Fruit fly (Drosophila melanogaster) whole organism, embryonic: ENCODE data around the gene Eig71Ed.

Experiments used
- Adf1 ChIP-seq: fragments of 200-800 bp; sonication (Bioruptor generic); IDR thresholded peaks from 2 replicates; pipeline ENCODE4 v1.3.6; 2022; ENCODE audit warnings: missing biosample characterization, missing genetic modification characterization
- CG10979 ChIP-seq: fragments of 200-800 bp; sonication (Bioruptor generic); optimal IDR thresholded peaks from 2 replicates; lab custom pipeline; 2018; ENCODE audit warnings: missing biosample characterization, mild to moderate bottlenecking, missing genetic modification characterization, moderate library complexity
- CG11085 ChIP-seq: fragments of 200-800 bp; sonication (Bioruptor generic); IDR thresholded peaks from 2 replicates; pipeline ENCODE4 v1.3.6; 2022; ENCODE audit warnings: missing biosample characterization, missing genetic modification characterization
- CG11560 ChIP-seq: fragments of 200-800 bp; sonication (Bioruptor generic); IDR thresholded peaks from 3 replicates; pipeline ENCODE4 v1.3.6; 2022; ENCODE audit warnings: missing biosample characterization, missing genetic modification characterization
- CG12299 ChIP-seq: fragments of 200-800 bp; sonication (Bioruptor generic); optimal IDR thresholded peaks from 2 replicates; lab custom pipeline; 2018; ENCODE audit warnings: missing biosample characterization, mild to moderate bottlenecking, missing genetic modification characterization
- CG13123 ChIP-seq: fragments of 200-800 bp; sonication (Bioruptor generic); optimal IDR thresholded peaks from 2 replicates; lab custom pipeline; 2016; ENCODE audit warnings: missing biosample characterization, missing genetic modification characterization
- CG2199 ChIP-seq: fragments of 200-800 bp; sonication (Bioruptor generic); IDR thresholded peaks from 3 replicates; pipeline ENCODE4 v1.3.6; 2022; ENCODE audit warnings: missing biosample characterization, missing genetic modification characterization
- CG4404 ChIP-seq: fragments of 200-800 bp; sonication (Bioruptor generic); IDR thresholded peaks from 2 replicates; pipeline ENCODE4 v1.3.6; 2022; ENCODE audit warnings: missing biosample characterization, missing genetic modification characterization
- CG4707 ChIP-seq: fragments of 200-800 bp; sonication (Bioruptor generic); optimal IDR thresholded peaks from 2 replicates; lab custom pipeline; 2018; ENCODE audit warnings: missing biosample characterization, mild to moderate bottlenecking, missing genetic modification characterization, moderate library complexity
- CG6254 ChIP-seq: fragments of 200-800 bp; sonication (Bioruptor generic); optimal IDR thresholded peaks from 3 replicates; lab custom pipeline; 2017; ENCODE audit warnings: mild to moderate bottlenecking, missing biosample characterization, missing genetic modification reagents, missing genetic modification characterization
- CG6791 ChIP-seq: fragments of 200-800 bp; sonication (Bioruptor generic); IDR thresholded peaks from 3 replicates; pipeline ENCODE4 v1.3.6; 2022; ENCODE audit warnings: missing biosample characterization, missing genetic modification characterization; ENCODE audit not compliant: partially characterized antibody
- CG8359 ChIP-seq: fragments of 200-800 bp; sonication (Bioruptor generic); optimal IDR thresholded peaks from 2 replicates; lab custom pipeline; 2017; ENCODE audit warnings: missing biosample characterization, mild to moderate bottlenecking, missing genetic modification characterization, borderline replicate concordance
- Camta ChIP-seq: fragments of 200-800 bp; sonication (Bioruptor generic); optimal IDR thresholded peaks from 2 replicates; lab custom pipeline; 2016; ENCODE audit warnings: missing biosample characterization, missing genetic modification characterization
- Dip3 ChIP-seq: fragments of 200-800 bp; sonication (Bioruptor generic); optimal IDR thresholded peaks from 3 replicates; lab custom pipeline; 2016; ENCODE audit warnings: missing biosample characterization, missing genetic modification characterization
- Doc2 ChIP-seq: fragments of 200-800 bp; sonication (Bioruptor generic); IDR thresholded peaks from 2 replicates; pipeline ENCODE4 v1.3.6; 2022; ENCODE audit warnings: missing biosample characterization, missing genetic modification characterization
- Fer2 ChIP-seq: fragments of 200-800 bp; sonication (Bioruptor generic); optimal IDR thresholded peaks from 2 replicates; lab custom pipeline; 2018; ENCODE audit warnings: missing biosample characterization, mild to moderate bottlenecking, missing genetic modification characterization, moderate library complexity
- GATAe ChIP-seq: fragments of 200-800 bp; sonication (Bioruptor generic); conservative IDR thresholded peaks from 2 replicates; pipeline ENCODE4 v1.3.6; 2022; ENCODE audit warnings: missing biosample characterization, missing genetic modification characterization
- H15 ChIP-seq: fragments of 200-800 bp; sonication (Bioruptor generic); IDR thresholded peaks from 3 replicates; pipeline ENCODE4 v1.3.6; 2022; ENCODE audit warnings: missing biosample characterization, missing genetic modification characterization
- Hey ChIP-seq: fragments of 200-800 bp; sonication (Bioruptor generic); optimal IDR thresholded peaks from 3 replicates; lab custom pipeline; 2018; ENCODE audit warnings: missing biosample characterization, mild to moderate bottlenecking, missing genetic modification characterization
- Rx ChIP-seq: fragments of 200-800 bp; sonication (Bioruptor generic); IDR thresholded peaks from 2 replicates; pipeline ENCODE4 v1.3.6; 2022; ENCODE audit warnings: missing biosample characterization, missing genetic modification characterization
- Sox102F ChIP-seq: fragments of 200-800 bp; sonication (Bioruptor generic); optimal IDR thresholded peaks from 2 replicates; lab custom pipeline; 2018; ENCODE audit warnings: missing biosample characterization, mild to moderate bottlenecking, missing genetic modification characterization, moderate library complexity
- Vsx1 ChIP-seq: fragments of 200-800 bp; sonication (Bioruptor generic); optimal IDR thresholded peaks from 2 replicates; lab custom pipeline; 2017; ENCODE audit warnings: missing biosample characterization, mild to moderate bottlenecking, missing genetic modification characterization, missing genetic modification reagents
- abd-A ChIP-seq: fragments of 200-800 bp; sonication (Bioruptor generic); optimal IDR thresholded peaks from 3 replicates; lab custom pipeline; 2019; ENCODE audit warnings: missing biosample characterization, mild to moderate bottlenecking, missing genetic modification characterization, moderate library complexity
- ac ChIP-seq: fragments of 200-800 bp; sonication (Bioruptor generic); optimal IDR thresholded peaks from 3 replicates; lab custom pipeline; 2017; ENCODE audit warnings: missing biosample characterization, mild to moderate bottlenecking, missing genetic modification characterization
- ara ChIP-seq: fragments of 200-800 bp; sonication (Bioruptor generic); IDR thresholded peaks from 2 replicates; pipeline ENCODE4 v1.3.6; 2022; ENCODE audit warnings: missing biosample characterization, missing genetic modification characterization
- gsb-n ChIP-seq: fragments of 200-800 bp; sonication (Bioruptor generic); optimal IDR thresholded peaks from 3 replicates; lab custom pipeline; 2018; ENCODE audit warnings: missing biosample characterization, mild to moderate bottlenecking, missing genetic modification characterization
- klu ChIP-seq: fragments of 200-800 bp; sonication (Bioruptor generic); IDR thresholded peaks from 2 replicates; pipeline ENCODE4 v1.3.6; 2022; ENCODE audit warnings: missing biosample characterization, missing genetic modification characterization
- mld ChIP-seq: fragments of 200-800 bp; sonication (Bioruptor generic); IDR thresholded peaks from 3 replicates; pipeline ENCODE4 v1.3.6; 2022; ENCODE audit warnings: missing biosample characterization, missing genetic modification characterization; ENCODE audit not compliant: partially characterized antibody
- nerfin-1 ChIP-seq: fragments of 200-800 bp; sonication (Bioruptor generic); optimal IDR thresholded peaks from 3 replicates; lab custom pipeline; 2019; ENCODE audit warnings: missing biosample characterization, mild to moderate bottlenecking, missing genetic modification characterization, moderate library complexity
- nmo ChIP-seq: fragments of 200-800 bp; sonication (Bioruptor generic); optimal IDR thresholded peaks from 2 replicates; lab custom pipeline; 2018; ENCODE audit warnings: missing biosample characterization, mild to moderate bottlenecking, missing genetic modification characterization, moderate library complexity
- salm ChIP-seq: fragments of 200-800 bp; sonication (Bioruptor generic); optimal IDR thresholded peaks from 2 replicates; lab custom pipeline; 2018; ENCODE audit warnings: missing biosample characterization, mild to moderate bottlenecking, missing genetic modification characterization
- sd ChIP-seq: fragments of 200-800 bp; sonication (Bioruptor generic); optimal IDR thresholded peaks from 3 replicates; lab custom pipeline; 2018; ENCODE audit warnings: missing biosample characterization, mild to moderate bottlenecking, missing genetic modification characterization, moderate library complexity
- sens ChIP-seq: fragments of 200-800 bp; sonication (Bioruptor generic); peaks from one replicate; lab custom pipeline; 2016; ENCODE audit warnings: missing biosample characterization, missing genetic modification characterization
- wek ChIP-seq: fragments of 200-800 bp; sonication (Bioruptor generic); optimal IDR thresholded peaks from 3 replicates; lab custom pipeline; 2018; ENCODE audit warnings: missing biosample characterization, mild to moderate bottlenecking, missing genetic modification characterization, moderate library complexity
- zen ChIP-seq: fragments of 200-800 bp; sonication (Bioruptor generic); optimal IDR thresholded peaks from 3 replicates; lab custom pipeline; 2018; ENCODE audit warnings: missing biosample characterization, mild to moderate bottlenecking, missing genetic modification characterization, moderate library complexity
- zf30C ChIP-seq: fragments of 200-800 bp; sonication (Bioruptor generic); optimal IDR thresholded peaks from 3 replicates; lab custom pipeline; 2018; ENCODE audit warnings: missing biosample characterization, mild to moderate bottlenecking, missing genetic modification characterization
- zfh2 ChIP-seq: fragments of 200-800 bp; sonication (Bioruptor generic); optimal IDR thresholded peaks from 2 replicates; lab custom pipeline; 2016; ENCODE audit warnings: missing biosample characterization, missing genetic modification characterization

Eig71Ed gene

DNA sequence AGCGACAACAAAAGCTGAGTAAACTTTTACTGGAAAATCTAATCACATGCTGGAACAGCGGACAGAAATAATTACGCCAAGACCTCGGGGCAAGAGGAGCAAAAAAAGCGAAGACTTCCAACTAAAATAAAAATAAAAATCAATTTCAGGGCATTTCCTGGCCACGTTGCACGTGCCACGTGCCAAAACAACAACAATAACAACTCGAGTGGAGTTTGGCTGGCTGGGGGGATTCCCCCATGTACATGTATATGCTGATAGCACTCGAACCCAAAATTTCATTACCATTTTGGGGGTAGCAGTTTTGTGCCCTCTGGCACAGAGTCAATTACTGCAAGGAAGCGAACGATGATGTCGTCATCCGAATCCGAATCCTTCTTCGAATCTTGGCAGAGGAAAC, 10.2 kb downstream of the Eig71Ed start (continued):
- TF ChIP-seq mld (GFP tag; lab: Robert Waterston, UW) (0 out of 3 replicates have a peak, but pooled peaks have one; percentile 18), CG8359 (no peak), Camta (no peak), Vsx1 (GFP tag; lab: Kevin White, UChicago) (no peak), CG6254 (no peak), CG11560 (tag; lab: Robert Waterston, UW) (no peak), salm (tag; lab: Kevin White, UChicago) (no peak), wek (GFP tag; lab: Kevin White, UChicago) (no peak), klu (GFP tag; lab: Robert Waterston, UW) (no peak), Fer2 (no peak), CG12299 (tag; lab: Kevin White, UChicago) (no peak), abd-A (no peak), Hey (tag; lab: Kevin White, UChicago) (peak; percentile 92), Adf1 (GFP tag; lab: Robert Waterston, UW) (no peak), Dip3 (GFP tag; lab: Kevin White, UChicago) (no peak), H15 (GFP tag; lab: Robert Waterston, UW) (no peak)

DNA sequence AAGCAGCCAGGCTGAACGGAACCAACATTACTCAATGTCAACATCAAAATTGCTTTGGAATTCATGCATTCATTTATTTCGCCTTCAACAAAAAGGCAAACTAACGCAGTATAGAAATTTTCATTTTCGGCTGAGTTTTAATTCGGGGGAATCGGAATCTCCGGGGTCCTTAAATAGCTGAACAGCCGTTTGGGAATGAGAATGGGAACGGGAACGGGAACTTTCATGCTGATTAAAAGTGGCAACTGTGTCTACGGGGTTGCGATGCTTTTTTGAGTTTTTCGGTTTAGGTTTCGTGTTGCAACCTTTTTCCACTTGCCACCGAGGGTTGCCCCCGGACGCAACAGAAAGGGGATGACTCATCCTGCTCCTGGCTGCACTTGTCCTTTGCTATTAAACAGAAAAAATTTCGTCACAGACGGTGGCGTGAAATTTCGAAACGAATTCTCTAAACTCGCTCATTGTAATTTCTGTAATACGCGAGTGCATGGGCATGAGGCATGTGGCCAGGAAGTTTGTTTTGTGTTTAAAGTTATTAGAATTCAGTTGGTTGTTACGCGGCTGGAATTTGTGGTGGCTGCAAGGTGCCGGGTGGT, 12.0 kb downstream of the Eig71Ed start:
- TF ChIP-seq nmo (GFP tag; lab: Kevin White, UChicago): peak; percentile 10
- TF ChIP-seq CG13123 (GFP tag; lab: Kevin White, UChicago): no peak
- peak; percentile 53 for TF ChIP-seq sd (tag; lab: Kevin White, UChicago)
- no peak for TF ChIP-seq CG2199 (GFP tag; lab: Robert Waterston, UW)
- TF ChIP-seq nerfin-1: peak; percentile 99
- TF ChIP-seq gsb-n: peak; percentile 71
- TF ChIP-seq CG11085: no peak
- TF ChIP-seq CG4707 (GFP tag; lab: Kevin White, UChicago): no peak
- TF ChIP-seq CG6791 (GFP tag; lab: Robert Waterston, UW): 0 out of 3 replicates have a peak, but pooled peaks have one; percentile 22
- TF ChIP-seq Rx (GFP tag; lab: Robert Waterston, UW): 0 out of 2 replicates have a peak, but pooled peaks have one; percentile 15
- no peak for TF ChIP-seq Doc2 (GFP tag; lab: Robert Waterston, UW)

DNA sequence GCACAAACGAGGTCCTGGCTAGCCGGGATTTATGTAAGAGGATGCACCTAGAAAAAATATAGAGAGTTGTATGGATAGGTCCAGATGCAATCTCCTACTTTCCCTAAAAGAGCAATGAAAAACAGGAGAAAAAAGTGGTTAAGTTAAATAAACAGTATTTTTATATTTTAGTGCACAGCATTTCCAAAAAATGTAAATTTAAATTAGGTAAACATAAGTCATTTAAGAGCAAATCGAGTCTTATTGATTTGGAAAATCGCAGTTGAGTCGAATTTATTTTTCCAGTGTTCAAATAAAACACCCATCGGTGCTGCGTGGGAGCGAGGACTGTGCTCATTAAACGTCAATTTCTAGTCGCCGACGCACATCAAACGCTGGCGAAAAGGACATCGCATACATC, 13.4 kb downstream of the Eig71Ed start:
- TF ChIP-seq zen (tag; lab: Kevin White, UChicago) (peak; percentile 84), sens (GFP tag; lab: Kevin White, UChicago) (peak; percentile 30), CG10979 (tag; lab: Kevin White, UChicago) (peak; percentile 5), GATAe (GFP tag; lab: Robert Waterston, UW) (no peak), zf30C (GFP tag; lab: Kevin White, UChicago) (peak; percentile 65), CG4404 (peak; percentile 55), ac (GFP tag; lab: Kevin White, UChicago) (peak; percentile 19), Sox102F (no peak), zfh2 (GFP tag; lab: Kevin White, UChicago) (no peak), ara (GFP tag; lab: Robert Waterston, UW) (0 out of 2 replicates have a peak, but pooled peaks have one; percentile 5)
